Worm (Caenorhabditis elegans) whole organism, young adult: ENCODE results near the gene fbxb-45.

Source experiments
- F39B2.1 ChIP-seq: fragments of 200-800 bp; sonication (Bioruptor generic); IDR thresholded peaks from 2 replicates; pipeline ENCODE4 v1.3.6; 2022; ENCODE audit warnings: missing genetic modification reagents, missing genetic modification characterization, missing compliant biosample characterization
- gei-17 ChIP-seq: fragments of 200-800 bp; sonication (Bioruptor generic); optimal IDR thresholded peaks from 2 replicates; lab custom pipeline; 2018; ENCODE audit warnings: mild to moderate bottlenecking, missing genetic modification characterization, missing compliant biosample characterization

- TF ChIP-seq F39B2.1 (no peak), gei-17 (GFP tag; lab: Kevin White, UChicago) (no peak)
These were observed 23.1 kb upstream of the fbxb-45 start, which contains the start of gene K02E7.10 for ce11 chrII:1066907-1067306.
